Fruit fly (Drosophila melanogaster): ENCODE data around the gene Rcd7.
A peak's percentile ranks its signal among the peaks of the same experiment; 100 is the strongest.

Gene Rcd7

dm6 chr3L:19516547-19516946 lies 28.4 kb upstream of the Rcd7 start (continued):
- TF ChIP-seq tx (GFP tag; optimal IDR thresholded peaks at IDR 0.05) (peak; percentile 69), nerfin-2 (GFP tag; IDR thresholded peaks at IDR 0.05; ENCODE audit: partially characterized antibody) (no peak), cad (GFP tag; optimal IDR thresholded peaks at IDR 0.05) (no peak), usp (GFP tag; optimal IDR thresholded peaks at IDR 0.05) (no peak), CG11085 (GFP tag; IDR thresholded peaks at IDR 0.05) (peak; percentile 97), kay (GFP tag; optimal IDR thresholded peaks at IDR 0.05) (peak; percentile 74), CG2889 (GFP tag; IDR thresholded peaks at IDR 0.05) (peak; percentile 88), CG4424 (GFP tag; optimal IDR thresholded peaks at IDR 0.05) (peak; percentile 94), HLH3B (GFP tag; IDR thresholded peaks at IDR 0.05) (peak; percentile 94), pros (GFP tag; optimal IDR thresholded peaks at IDR 0.05) (no peak), CG8388 (GFP tag; optimal IDR thresholded peaks at IDR 0.05) (peak; percentile 76), YL-1 (GFP tag; optimal IDR thresholded peaks at IDR 0.05) (peak; percentile 33), lola (GFP tag; optimal IDR thresholded peaks at IDR 0.05) (no peak), Mrtf (GFP tag; IDR thresholded peaks at IDR 0.05) (peak; percentile 92), bbx (GFP tag; IDR thresholded peaks at IDR 0.05; ENCODE audit: partially characterized antibody) (peak; percentile 53; the same call in 1 of the 2 replicates), ssp (GFP tag; IDR thresholded peaks at IDR 0.05) (peak; percentile 89), stc (GFP tag; IDR thresholded peaks at IDR 0.05) (peak; percentile 86), E2f2 (GFP tag; IDR thresholded peaks at IDR 0.05) (peak; percentile 62), CG3726 (GFP tag; IDR thresholded peaks at IDR 0.05) (peak; percentile 89; the same call in 2 of the 3 replicates), CG12659 (GFP tag; optimal IDR thresholded peaks at IDR 0.05) (peak; percentile 81), cwo (GFP tag; optimal IDR thresholded peaks at IDR 0.05) (peak; percentile 48), Mad (GFP tag; optimal IDR thresholded peaks at IDR 0.05) (peak; percentile 81), repo (GFP tag; optimal IDR thresholded peaks at IDR 0.05) (peak; percentile 92), tup (GFP tag; optimal IDR thresholded peaks at IDR 0.05) (no peak), mld (GFP tag; IDR thresholded peaks at IDR 0.05; ENCODE audit: partially characterized antibody) (no peak), CG4404 (GFP tag; IDR thresholded peaks at IDR 0.05) (peak; percentile 79), bab2 (GFP tag; optimal IDR thresholded peaks at IDR 0.05) (peak; percentile 88), CG15514 (GFP tag; optimal IDR thresholded peaks at IDR 0.05) (peak; percentile 76), HLH54F (GFP tag; optimal IDR thresholded peaks at IDR 0.05) (peak; percentile 86), Optix (GFP tag; IDR thresholded peaks at IDR 0.05) (peak; percentile 90), CG7556 (GFP tag; optimal IDR thresholded peaks at IDR 0.05) (no peak), B-H1 (GFP tag; IDR thresholded peaks at IDR 0.05) (peak; percentile 84), Dfd (GFP tag; optimal IDR thresholded peaks at IDR 0.05) (peak in 1 of 2 experiments; percentile 17), Camta (GFP tag; optimal IDR thresholded peaks at IDR 0.05) (peak; percentile 97), CG9609 (GFP tag; optimal IDR thresholded peaks at IDR 0.05) (peak; percentile 89), h (optimal IDR thresholded peaks at IDR 0.05) (no peak), Oaz (GFP tag; IDR thresholded peaks at IDR 0.05) (peak; percentile 89), zfh2 (GFP tag; optimal IDR thresholded peaks at IDR 0.05) (peak; percentile 81), dmrt11E (tag; optimal IDR thresholded peaks at IDR 0.05) (peak; percentile 79), her (GFP tag; optimal IDR thresholded peaks at IDR 0.05) (peak; percentile 84), ewg (GFP tag; optimal IDR thresholded peaks at IDR 0.05) (peak; percentile 75), CG10366 (GFP tag; IDR thresholded peaks at IDR 0.05) (peak; percentile 91), psq (GFP tag; optimal IDR thresholded peaks at IDR 0.05) (peak; percentile 49), Rfx (GFP tag; IDR thresholded peaks at IDR 0.05) (peak; percentile 98), eve (GFP tag; optimal IDR thresholded peaks at IDR 0.05) (no peak), H15 (GFP tag; IDR thresholded peaks at IDR 0.05) (peak; percentile 97), CG17568 (GFP tag; optimal IDR thresholded peaks at IDR 0.05) (no peak), ken (GFP tag; IDR thresholded peaks at IDR 0.05) (peak; percentile 96), Nf-YB (GFP tag; optimal IDR thresholded peaks at IDR 0.05) (no peak), ci (GFP tag; IDR thresholded peaks at IDR 0.05) (peak; percentile 96), dati (GFP tag; IDR thresholded peaks at IDR 0.05) (peak; percentile 89), phol (tag; optimal IDR thresholded peaks at IDR 0.05) (peak; percentile 90)

All from whole organism, embryonic.